Worm (Caenorhabditis elegans) whole organism, mixed stage, embryonic: Measurements from ENCODE around the gene F29F11.20.

Experiments used
- blmp-1 ChIP-seq: fragments of 150-350 bp; optimal IDR thresholded peaks from 2 replicates; lab custom pipeline; 2014; ENCODE audit warnings: missing biosample characterization, missing genetic modification characterization
- ceh-83 ChIP-seq: fragments of 200-800 bp; sonication (Bioruptor generic); optimal IDR thresholded peaks from 2 replicates; lab custom pipeline; 2018; ENCODE audit warnings: mild to moderate bottlenecking, missing genetic modification characterization, missing compliant biosample characterization
- ces-1 ChIP-seq: fragments of 150-350 bp; optimal IDR thresholded peaks from 2 replicates; lab custom pipeline; 2014; ENCODE audit warnings: missing biosample characterization, missing genetic modification reagents, missing genetic modification characterization
- cnd-1 ChIP-seq: fragments of 200-800 bp; sonication (Bioruptor generic); optimal IDR thresholded peaks from 2 replicates; lab custom pipeline; 2018; ENCODE audit warnings: mild to moderate bottlenecking, missing genetic modification characterization, missing compliant biosample characterization
- lin-13 ChIP-seq: fragments of 150-350 bp; optimal IDR thresholded peaks from 2 replicates; lab custom pipeline; 2014; ENCODE audit warnings: missing biosample characterization, missing genetic modification characterization
- mep-1 ChIP-seq: fragments of 150-350 bp; optimal IDR thresholded peaks from 2 replicates; lab custom pipeline; 2017; ENCODE audit warnings: missing biosample characterization, missing genetic modification reagents, missing genetic modification characterization, inconsistent platforms
- nhr-12 ChIP-seq: fragments of 150-350 bp; optimal IDR thresholded peaks from 2 replicates; lab custom pipeline; 2014; ENCODE audit warnings: missing biosample characterization, missing genetic modification characterization
- nhr-237 ChIP-seq: fragments of 150-350 bp; optimal IDR thresholded peaks from 2 replicates; lab custom pipeline; 2014; ENCODE audit warnings: missing biosample characterization, missing genetic modification characterization
- pha-4 ChIP-seq: fragments of 150-350 bp; optimal IDR thresholded peaks from 2 replicates; lab custom pipeline; 2018; ENCODE audit warnings: missing biosample characterization, missing genetic modification reagents, missing genetic modification characterization
- unc-62 ChIP-seq: fragments of 150-350 bp; optimal IDR thresholded peaks from 2 replicates; lab custom pipeline; 2014; ENCODE audit warnings: missing biosample characterization, missing genetic modification reagents, missing genetic modification characterization
- ztf-11 ChIP-seq: fragments of 150-350 bp; optimal IDR thresholded peaks from 2 replicates; lab custom pipeline; 2014; ENCODE audit warnings: missing biosample characterization, missing genetic modification characterization

- TF ChIP-seq mep-1 (no peak), ztf-11 (no peak), ceh-83 (GFP tag; lab: Kevin White, UChicago) (no peak), ces-1 (GFP tag; lab: Kevin White, UChicago) (no peak), pha-4 (tag; lab: Kevin White, UChicago) (no peak), nhr-12 (tag; lab: Kevin White, UChicago) (no peak), unc-62 (GFP tag; lab: Kevin White, UChicago) (no peak), lin-13 (no peak), blmp-1 (tag; lab: Kevin White, UChicago) (no peak), nhr-237 (no peak), cnd-1 (tag; lab: Kevin White, UChicago) (no peak)
Measured at ce11 chrV:10684748-10685147, 3.0 kb upstream of the F29F11.20 start.
